Worm (Caenorhabditis elegans) whole organism, midembryonic: Measurements from ENCODE around the gene srw-34.

Experiments
- tab-1 ChIP-seq: fragments of 200-800 bp; sonication (Bioruptor generic); IDR thresholded peaks from 2 replicates; pipeline ENCODE4 v1.3.6; 2022; ENCODE audit warnings: missing genetic modification characterization, missing compliant biosample characterization
- ztf-29 ChIP-seq: fragments of 200-800 bp; sonication (Bioruptor generic); IDR thresholded peaks from 2 replicates; pipeline ENCODE4 v1.3.6; 2022; ENCODE audit warnings: missing genetic modification reagents, missing genetic modification characterization, missing compliant biosample characterization

DNA sequence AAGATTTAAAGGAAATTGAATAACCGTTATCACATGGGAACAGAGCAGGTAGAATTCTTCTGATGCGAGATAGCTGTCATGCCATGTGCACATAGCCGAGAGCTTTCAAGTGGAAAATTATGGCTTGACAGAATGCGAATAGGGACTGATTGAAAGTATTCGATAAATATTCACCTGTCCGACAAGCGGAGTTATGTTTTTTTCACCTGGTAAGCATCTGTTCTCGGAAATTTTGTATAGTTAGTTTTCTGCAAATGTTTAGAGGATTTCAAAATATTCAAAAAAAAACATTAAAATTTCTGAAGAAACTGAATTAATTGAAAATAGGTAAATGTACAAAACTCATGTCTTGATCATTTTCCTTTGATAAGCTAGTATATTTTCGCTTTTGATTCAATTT lies 24.6 kb downstream of the srw-34 start, which contains the start of gene srh-136:
- TF ChIP-seq ztf-29, result no peak
- TF ChIP-seq tab-1 (GFP tag; lab: Robert Waterston, UW), result no peak
